Fruit fly (Drosophila melanogaster): ENCODE measurements around the gene CG5280.

CG5280 gene

dm6 chr3L:9026568-9026967 is 36.5 kb upstream of the CG5280 start (continued):
- TF ChIP-seq sens-2 (GFP tag; IDR thresholded peaks at IDR 0.05) (no peak), E2f2 (GFP tag; IDR thresholded peaks at IDR 0.05) (no peak)

- TF ChIP-seq CG4730 (GFP tag; IDR thresholded peaks at IDR 0.05) (peak; percentile 89), CG3838 (GFP tag; optimal IDR thresholded peaks at IDR 0.05) (peak; percentile 53), CG1647 (GFP tag; optimal IDR thresholded peaks at IDR 0.05) (peak; percentile 78), CG30431 (GFP tag; optimal IDR thresholded peaks at IDR 0.05) (peak; percentile 59), CG4404 (GFP tag; IDR thresholded peaks at IDR 0.05) (peak; percentile 89), H15 (GFP tag; IDR thresholded peaks at IDR 0.05) (peak; percentile 92), Sox102F (GFP tag; optimal IDR thresholded peaks at IDR 0.05) (peak; percentile 89), az2 (GFP tag; optimal IDR thresholded peaks at IDR 0.05) (peak; percentile 79), zen (tag; optimal IDR thresholded peaks at IDR 0.05) (peak; percentile 74), usp (GFP tag; optimal IDR thresholded peaks at IDR 0.05) (no peak), CG9797 (GFP tag; optimal IDR thresholded peaks at IDR 0.05) (no peak), slp2 (GFP tag; optimal IDR thresholded peaks at IDR 0.05) (peak; percentile 70), knrl (GFP tag; IDR thresholded peaks at IDR 0.05; ENCODE audit: partially characterized antibody) (no peak), CG7987 (GFP tag; optimal IDR thresholded peaks at IDR 0.05) (peak; percentile 40), CG5180 (GFP tag; optimal IDR thresholded peaks at IDR 0.05) (peak; percentile 74), CoRest (tag; optimal IDR thresholded peaks at IDR 0.05) (peak; percentile 88), lola (GFP tag; optimal IDR thresholded peaks at IDR 0.05) (peak in 1 of 3 experiments; percentile 79), MBD-R2 (GFP tag; IDR thresholded peaks at IDR 0.05) (peak; percentile 62), hbn (GFP tag; IDR thresholded peaks at IDR 0.05; ENCODE audit: partially characterized antibody) (no peak), CG15696 (tag; optimal IDR thresholded peaks at IDR 0.05) (peak; percentile 86), CG8944 (GFP tag; optimal IDR thresholded peaks at IDR 0.05) (peak; percentile 75), CG8359 (GFP tag; optimal IDR thresholded peaks at IDR 0.05; ENCODE audit: borderline replicate concordance) (peak; percentile 61), stc (GFP tag; IDR thresholded peaks at IDR 0.05) (peak; percentile 91), CG11093 (GFP tag; IDR thresholded peaks at IDR 0.05) (peak; percentile 91), abd-A (tag; optimal IDR thresholded peaks at IDR 0.05) (peak; percentile 21), CG15479 (GFP tag; optimal IDR thresholded peaks at IDR 0.05) (no peak), HmgD (GFP tag; optimal IDR thresholded peaks at IDR 0.05) (no peak), CG11695 (GFP tag; IDR thresholded peaks at IDR 0.05) (peak; percentile 92), salm (tag; optimal IDR thresholded peaks at IDR 0.05) (peak; percentile 81), Eip74EF (GFP tag; optimal IDR thresholded peaks at IDR 0.05) (peak in 1 of 2 experiments; percentile 64), Fer3 (tag; optimal IDR thresholded peaks at IDR 0.05) (peak; percentile 79), pfk (GFP tag; optimal IDR thresholded peaks at IDR 0.05) (no peak), CG12769 (tag; optimal IDR thresholded peaks at IDR 0.05) (peak; percentile 80), NK7.1 (GFP tag; optimal IDR thresholded peaks at IDR 0.05) (peak; percentile 60), dati (GFP tag; IDR thresholded peaks at IDR 0.05) (peak; percentile 75; the same call in 1 of the 2 replicates), grau (tag; optimal IDR thresholded peaks at IDR 0.05) (peak; percentile 84), BEAF-32 (GFP tag; optimal IDR thresholded peaks at IDR 0.05) (no peak), Taf1 (GFP tag; IDR thresholded peaks at IDR 0.05) (peak; percentile 72), CG11456 (GFP tag; IDR thresholded peaks at IDR 0.05) (peak; percentile 86), scrt (GFP tag; optimal IDR thresholded peaks at IDR 0.05) (peak; percentile 70), shn (GFP tag; optimal IDR thresholded peaks at IDR 0.05) (peak; percentile 44), CG34422 (GFP tag; IDR thresholded peaks at IDR 0.05) (peak; percentile 92), Hand (GFP tag; optimal IDR thresholded peaks at IDR 0.05) (peak; percentile 48), Rx (GFP tag; IDR thresholded peaks at IDR 0.05) (peak; percentile 76), CG7745 (tag; optimal IDR thresholded peaks at IDR 0.05) (no peak), CG4328 (GFP tag; optimal IDR thresholded peaks at IDR 0.05) (peak; percentile 44)
Measured at dm6 chr3L:9025680-9026079, 35.7 kb upstream of the CG5280 start.
